Fruit fly (Drosophila melanogaster) whole organism, embryonic: Measurements from ENCODE around the gene zuc.
A peak's percentile ranks its signal among the peaks of the same experiment; 100 is the strongest.

Experiments
- Abd-B ChIP-seq: fragments of 200-800 bp; sonication (Bioruptor generic); optimal IDR thresholded peaks from 2 replicates; lab custom pipeline; 2018; ENCODE audit warnings: missing biosample characterization, mild to moderate bottlenecking, missing genetic modification characterization, moderate library complexity
- CG11504 ChIP-seq: fragments of 200-800 bp; sonication (Bioruptor generic); optimal IDR thresholded peaks from 3 replicates; lab custom pipeline; 2019; ENCODE audit warnings: missing biosample characterization, mild to moderate bottlenecking, missing genetic modification characterization, moderate library complexity
- CG11695 ChIP-seq: fragments of 200-800 bp; sonication (Bioruptor generic); IDR thresholded peaks from 3 replicates; pipeline ENCODE4 v1.3.6; 2022; ENCODE audit warnings: missing biosample characterization, missing genetic modification characterization
- CG12071 ChIP-seq: fragments of 200-800 bp; sonication (Bioruptor generic); optimal IDR thresholded peaks from 3 replicates; lab custom pipeline; 2018; ENCODE audit warnings: missing biosample characterization, mild to moderate bottlenecking, missing genetic modification characterization
- CG12942 ChIP-seq: fragments of 200-800 bp; sonication (Bioruptor generic); optimal IDR thresholded peaks from 3 replicates; lab custom pipeline; 2016; ENCODE audit warnings: missing biosample characterization, missing genetic modification characterization
- CG13296 ChIP-seq: fragments of 200-800 bp; sonication (Bioruptor generic); optimal IDR thresholded peaks from 3 replicates; lab custom pipeline; 2018; ENCODE audit warnings: missing biosample characterization, mild to moderate bottlenecking, missing genetic modification characterization
- CG15479 ChIP-seq: fragments of 200-800 bp; sonication (Bioruptor generic); optimal IDR thresholded peaks from 3 replicates; lab custom pipeline; 2019; ENCODE audit warnings: missing biosample characterization, mild to moderate bottlenecking, missing genetic modification characterization, moderate library complexity
- CG17802 ChIP-seq: fragments of 200-800 bp; sonication (Bioruptor generic); optimal IDR thresholded peaks from 2 replicates; lab custom pipeline; 2018; ENCODE audit warnings: missing biosample characterization, mild to moderate bottlenecking, missing genetic modification characterization, moderate library complexity
- CG30403 ChIP-seq: fragments of 200-800 bp; sonication (Bioruptor generic); optimal IDR thresholded peaks from 3 replicates; lab custom pipeline; 2016; ENCODE audit warnings: missing biosample characterization, missing genetic modification characterization
- CG3065 ChIP-seq: fragments of 200-800 bp; sonication (Bioruptor generic); optimal IDR thresholded peaks from 2 replicates; lab custom pipeline; 2016; ENCODE audit warnings: missing biosample characterization, missing genetic modification characterization
- CG31224 ChIP-seq: fragments of 200-800 bp; sonication (Bioruptor generic); IDR thresholded peaks from 2 replicates; pipeline ENCODE4 v1.3.6; 2022; ENCODE audit warnings: missing biosample characterization, missing genetic modification characterization
- CG33213 ChIP-seq: fragments of 200-800 bp; sonication (Bioruptor generic); optimal IDR thresholded peaks from 3 replicates; lab custom pipeline; 2016; ENCODE audit warnings: missing biosample characterization, missing genetic modification characterization
- CG34376 ChIP-seq: fragments of 200-800 bp; sonication (Bioruptor generic); optimal IDR thresholded peaks from 2 replicates; lab custom pipeline; 2018; ENCODE audit warnings: missing biosample characterization, mild to moderate bottlenecking, missing genetic modification characterization
- CG3726 ChIP-seq: fragments of 200-800 bp; sonication (Bioruptor generic); IDR thresholded peaks from 3 replicates; pipeline ENCODE4, ENCODE4 v1.3.6; 2022; ENCODE audit warnings: missing biosample characterization, missing genetic modification characterization
- CG3995 ChIP-seq: fragments of 200-800 bp; sonication (Bioruptor generic); optimal IDR thresholded peaks from 3 replicates; lab custom pipeline; 2016; ENCODE audit warnings: missing biosample characterization, missing genetic modification characterization
- CG4404 ChIP-seq: fragments of 200-800 bp; sonication (Bioruptor generic); IDR thresholded peaks from 2 replicates; pipeline ENCODE4 v1.3.6; 2022; ENCODE audit warnings: missing biosample characterization, missing genetic modification characterization
- CG4854 ChIP-seq: fragments of 200-800 bp; sonication (Bioruptor generic); optimal IDR thresholded peaks from 2 replicates; lab custom pipeline; 2016; ENCODE audit warnings: missing biosample characterization, missing genetic modification characterization, inconsistent platforms
- CG5180 ChIP-seq: fragments of 200-800 bp; sonication (Bioruptor generic); optimal IDR thresholded peaks from 3 replicates; lab custom pipeline; 2017; ENCODE audit warnings: missing biosample characterization, missing genetic modification characterization, mild to moderate bottlenecking, moderate library complexity, missing genetic modification reagents
- CG9797 ChIP-seq: fragments of 200-800 bp; sonication (Bioruptor generic); optimal IDR thresholded peaks from 3 replicates; lab custom pipeline; 2018; ENCODE audit warnings: missing biosample characterization, mild to moderate bottlenecking, missing genetic modification characterization
- CTCF ChIP-seq: fragments of 200-800 bp; sonication (Bioruptor generic); optimal IDR thresholded peaks from 2 replicates; lab custom pipeline; 2017; ENCODE audit warnings: missing biosample characterization, mild to moderate bottlenecking, missing genetic modification characterization, moderate library complexity
- Dbx ChIP-seq: fragments of 200-800 bp; sonication (Bioruptor generic); IDR thresholded peaks from 3 replicates; pipeline ENCODE4 v1.3.6; 2022; ENCODE audit warnings: missing biosample characterization, missing genetic modification characterization
- Dip3 ChIP-seq: fragments of 200-800 bp; sonication (Bioruptor generic); optimal IDR thresholded peaks from 3 replicates; lab custom pipeline; 2016; ENCODE audit warnings: missing biosample characterization, missing genetic modification characterization
- Dp ChIP-seq: fragments of 200-800 bp; sonication (Bioruptor generic); optimal IDR thresholded peaks from 2 replicates; lab custom pipeline; 2018; ENCODE audit warnings: missing biosample characterization, mild to moderate bottlenecking, missing genetic modification characterization, moderate library complexity
- Drgx ChIP-seq: fragments of 200-800 bp; sonication (Bioruptor generic); IDR thresholded peaks from 2 replicates; pipeline ENCODE4 v1.3.6; 2022; ENCODE audit warnings: missing biosample characterization, missing genetic modification characterization
- E2f1 ChIP-seq: fragments of 200-800 bp; sonication (Bioruptor generic); IDR thresholded peaks from 2 replicates; pipeline ENCODE4 v1.3.6; 2022; ENCODE audit warnings: missing biosample characterization, missing genetic modification characterization
- Ets65A ChIP-seq: fragments of 200-800 bp; sonication (Bioruptor generic); peaks from one replicate; lab custom pipeline; 2016; ENCODE audit warnings: missing biosample characterization, missing genetic modification characterization
- GATAe ChIP-seq: fragments of 200-800 bp; sonication (Bioruptor generic); conservative IDR thresholded peaks from 2 replicates; pipeline ENCODE4 v1.3.6; 2022; ENCODE audit warnings: missing biosample characterization, missing genetic modification characterization
- HLHmδ ChIP-seq: fragments of 200-800 bp; sonication (Bioruptor generic); optimal IDR thresholded peaks from 2 replicates; lab custom pipeline; 2018; ENCODE audit warnings: missing biosample characterization, mild to moderate bottlenecking, missing genetic modification characterization, moderate library complexity
- HmgZ ChIP-seq: fragments of 200-800 bp; sonication (Bioruptor generic); optimal IDR thresholded peaks from 2 replicates; lab custom pipeline; 2018; ENCODE audit warnings: missing biosample characterization, mild to moderate bottlenecking, missing genetic modification characterization
- Nf-YA ChIP-seq: fragments of 200-800 bp; sonication (Bioruptor generic); IDR thresholded peaks from 2 replicates; pipeline ENCODE4 v1.3.6; 2022; ENCODE audit warnings: missing biosample characterization, missing genetic modification characterization
- Optix ChIP-seq: fragments of 200-800 bp; sonication (Bioruptor generic); IDR thresholded peaks from 3 replicates; pipeline ENCODE4 v1.3.6; 2022; ENCODE audit warnings: missing biosample characterization, missing genetic modification characterization
- abd-A ChIP-seq: fragments of 200-800 bp; sonication (Bioruptor generic); optimal IDR thresholded peaks from 3 replicates; lab custom pipeline; 2019; ENCODE audit warnings: missing biosample characterization, mild to moderate bottlenecking, missing genetic modification characterization, moderate library complexity
- ase ChIP-seq: fragments of 200-800 bp; sonication (Bioruptor generic); IDR thresholded peaks from 3 replicates; pipeline ENCODE4 v1.3.6; 2022; ENCODE audit warnings: missing biosample characterization, missing genetic modification characterization
- bbx ChIP-seq: fragments of 200-800 bp; sonication (Bioruptor generic); IDR thresholded peaks from 2 replicates; pipeline ENCODE4 v1.3.6; 2022; ENCODE audit warnings: missing biosample characterization, missing genetic modification characterization; ENCODE audit not compliant: partially characterized antibody
- br ChIP-seq: fragments of >200 bp; optimal IDR thresholded peaks from 2 replicates; lab custom pipeline; 2017
- crc ChIP-seq: fragments of 200-800 bp; sonication (Bioruptor generic); optimal IDR thresholded peaks from 2 replicates; lab custom pipeline; 2016; ENCODE audit warnings: missing biosample characterization, missing genetic modification characterization
- ems ChIP-seq: fragments of 200-800 bp; sonication (Bioruptor generic); optimal IDR thresholded peaks from 3 replicates; lab custom pipeline; 2016; ENCODE audit warnings: missing biosample characterization, missing genetic modification characterization
- exex ChIP-seq: fragments of 200-800 bp; sonication (Bioruptor generic); optimal IDR thresholded peaks from 4 replicates; lab custom pipeline; 2018; ENCODE audit warnings: missing biosample characterization, mild to moderate bottlenecking, missing genetic modification characterization, moderate library complexity
- gem ChIP-seq: fragments of 200-800 bp; sonication (Bioruptor generic); optimal IDR thresholded peaks from 2 replicates; lab custom pipeline; 2019; ENCODE audit warnings: missing biosample characterization, mild to moderate bottlenecking, missing genetic modification characterization, moderate library complexity
- grau ChIP-seq: fragments of 200-800 bp; optimal IDR thresholded peaks from 3 replicates; lab custom pipeline; 2019; ENCODE audit warnings: missing biosample characterization, mild to moderate bottlenecking, missing genetic modification characterization, moderate library complexity
- grn ChIP-seq: fragments of 200-800 bp; sonication (Bioruptor generic); optimal IDR thresholded peaks from 3 replicates; lab custom pipeline; 2017; ENCODE audit warnings: missing biosample characterization, missing genetic modification characterization
- gro ChIP-seq: fragments of 200-800 bp; sonication (Bioruptor generic); optimal IDR thresholded peaks from 2 replicates; lab custom pipeline; 2016; ENCODE audit warnings: missing biosample characterization, missing genetic modification characterization
- gt ChIP-seq: fragments of 200-800 bp; sonication (Bioruptor generic); IDR thresholded peaks from 2 replicates; pipeline ENCODE4 v1.3.6; 2022; ENCODE audit warnings: missing biosample characterization, missing genetic modification characterization
- hbn ChIP-seq: fragments of 200-800 bp; sonication (Bioruptor generic); IDR thresholded peaks from 2 replicates; pipeline ENCODE4 v1.3.6; 2022; ENCODE audit warnings: missing biosample characterization, missing genetic modification characterization; ENCODE audit not compliant: partially characterized antibody
- hth ChIP-seq: fragments of >200 bp; optimal IDR thresholded peaks from 2 replicates; lab custom pipeline; 2017; ENCODE audit warnings: inconsistent platforms
- mirr ChIP-seq: fragments of 200-800 bp; sonication (Bioruptor generic); optimal IDR thresholded peaks from 3 replicates; lab custom pipeline; 2018; ENCODE audit warnings: missing biosample characterization, mild to moderate bottlenecking, missing genetic modification characterization
- slbo ChIP-seq: fragments of 200-800 bp; sonication (Bioruptor generic); IDR thresholded peaks from 2 replicates; pipeline ENCODE4 v1.3.6; 2022; ENCODE audit warnings: missing biosample characterization, missing genetic modification characterization
- sug ChIP-seq: fragments of 200-800 bp; optimal IDR thresholded peaks from 2 replicates; lab custom pipeline; 2019; ENCODE audit warnings: missing biosample characterization, mild to moderate bottlenecking, missing genetic modification characterization, moderate library complexity

The zuc gene

dm6 chr2L:11947641-11948040 lies 42.0 kb downstream of the zuc start, which contains the start of gene CG16964 (continued):
- TF ChIP-seq E2f1 (no peak), Dp (GFP tag; lab: Kevin White, UChicago) (no peak), hbn (GFP tag; lab: Robert Waterston, UW) (no peak), abd-A (tag; lab: Kevin White, UChicago) (no peak), Abd-B (no peak)

dm6 chr2L:11943829-11944228 lies 45.9 kb downstream of the zuc start, which contains the start of gene Crys:
Crys (plus strand) TSS chr2L:11944129.
- TF ChIP-seq ase (GFP tag; lab: Robert Waterston, UW) (0 out of 3 replicates have a peak, but pooled peaks have one; percentile 4), gt (no peak), Optix (GFP tag; lab: Robert Waterston, UW) (no peak), bbx (GFP tag; lab: Robert Waterston, UW) (no peak), Ets65A (peak; percentile 68)

dm6 chr2L:11942826-11943225 lies 46.9 kb downstream of the zuc start:
- TF ChIP-seq Dip3 (no peak), CG3995 (no peak), sug (tag; lab: Kevin White, UChicago) (peak; percentile 76), gro (no peak), HLHmδ (no peak), grn (peak; percentile 7), CG12942 (GFP tag; lab: Kevin White, UChicago) (no peak), CG9797 (GFP tag; lab: Kevin White, UChicago) (no peak), br (lab: Kevin White, UChicago) (no peak), HmgZ (tag; lab: Kevin White, UChicago) (no peak), GATAe (GFP tag; lab: Robert Waterston, UW) (peak; percentile 17; the same call in 1 of the 2 replicates), exex (peak; percentile 68), mirr (GFP tag; lab: Kevin White, UChicago) (peak; percentile 0), Nf-YA (GFP tag; lab: Robert Waterston, UW) (no peak), CG34376 (GFP tag; lab: Kevin White, UChicago) (peak; percentile 55), CG12071 (no peak), crc (GFP tag; lab: Kevin White, UChicago) (no peak), ems (GFP tag; lab: Kevin White, UChicago) (no peak)

dm6 chr2L:11942265-11942664 lies 47.4 kb downstream of the zuc start:
- TF ChIP-seq CG11504 (peak; percentile 3), E2f1 (0 out of 2 replicates have a peak, but pooled peaks have one; percentile 10), CG33213 (GFP tag; lab: Kevin White, UChicago) (no peak), hth (lab: Kevin White, UChicago) (no peak), CTCF (GFP tag; lab: Kevin White, UChicago) (peak; percentile 1), Drgx (peak; percentile 50; the same call in 1 of the 2 replicates), CG3726 (GFP tag; lab: Robert Waterston, UW) (no peak), CG11695 (GFP tag; lab: Robert Waterston, UW) (no peak), CG5180 (GFP tag; lab: Kevin White, UChicago) (peak; percentile 97), gem (tag; lab: Kevin White, UChicago) (peak; percentile 28)
- TF ChIP-seq, all 482 proteins: peak for 6

dm6 chr2L:11940620-11941019 lies 49.1 kb downstream of the zuc start:
- no peak for TF ChIP-seq CG30403
- 0 out of 3 replicates have a peak, but pooled peaks have one; percentile 23 for TF ChIP-seq Dbx (GFP tag; lab: Robert Waterston, UW)
- no peak for TF ChIP-seq slbo (GFP tag; lab: Robert Waterston, UW)
- TF ChIP-seq CG3065 (GFP tag; lab: Kevin White, UChicago) = no peak
- no peak for TF ChIP-seq CG4854 (GFP tag; lab: Kevin White, UChicago)
- TF ChIP-seq CG5180 (GFP tag; lab: Kevin White, UChicago) = peak; percentile 64
- TF ChIP-seq CTCF (GFP tag; lab: Kevin White, UChicago) = peak; percentile 85
- no peak for TF ChIP-seq CG13296
- no peak for TF ChIP-seq CG4404
- TF ChIP-seq CG15479 (GFP tag; lab: Kevin White, UChicago) = no peak
- no peak for TF ChIP-seq CG31224 (GFP tag; lab: Robert Waterston, UW)
- TF ChIP-seq grau (tag; lab: Kevin White, UChicago) = no peak
- TF ChIP-seq CG17802 (tag; lab: Kevin White, UChicago) = no peak
